Fruit fly (Drosophila melanogaster): ENCODE data around the gene CG12054.

CG12054 gene

dm6 chr3R:31241109-31241508 is 20.6 kb downstream of the CG12054 start:
- TF ChIP-seq Pif1A (GFP tag; optimal IDR thresholded peaks at IDR 0.05), result no peak
- no peak for TF ChIP-seq Pif1B (GFP tag; optimal IDR thresholded peaks at IDR 0.05)
- no peak for TF ChIP-seq CG34367 (tag; optimal IDR thresholded peaks at IDR 0.05)
- TF ChIP-seq CG10348 (GFP tag; IDR thresholded peaks at IDR 0.05), result no peak
- no peak for TF ChIP-seq Snoo (tag; optimal IDR thresholded peaks at IDR 0.05)
- TF ChIP-seq CG17806 (tag; optimal IDR thresholded peaks at IDR 0.05), result no peak
- TF ChIP-seq fd96Ca (GFP tag; IDR thresholded peaks at IDR 0.05), result no peak
- TF ChIP-seq CG14655 (GFP tag; optimal IDR thresholded peaks at IDR 0.05), result no peak
- TF ChIP-seq CG9948 (tag; optimal IDR thresholded peaks at IDR 0.05), result no peak
- TF ChIP-seq rn (GFP tag; IDR thresholded peaks at IDR 0.05), result no peak
- no peak for TF ChIP-seq CG12605 (GFP tag; IDR thresholded peaks at IDR 0.05)

DNA sequence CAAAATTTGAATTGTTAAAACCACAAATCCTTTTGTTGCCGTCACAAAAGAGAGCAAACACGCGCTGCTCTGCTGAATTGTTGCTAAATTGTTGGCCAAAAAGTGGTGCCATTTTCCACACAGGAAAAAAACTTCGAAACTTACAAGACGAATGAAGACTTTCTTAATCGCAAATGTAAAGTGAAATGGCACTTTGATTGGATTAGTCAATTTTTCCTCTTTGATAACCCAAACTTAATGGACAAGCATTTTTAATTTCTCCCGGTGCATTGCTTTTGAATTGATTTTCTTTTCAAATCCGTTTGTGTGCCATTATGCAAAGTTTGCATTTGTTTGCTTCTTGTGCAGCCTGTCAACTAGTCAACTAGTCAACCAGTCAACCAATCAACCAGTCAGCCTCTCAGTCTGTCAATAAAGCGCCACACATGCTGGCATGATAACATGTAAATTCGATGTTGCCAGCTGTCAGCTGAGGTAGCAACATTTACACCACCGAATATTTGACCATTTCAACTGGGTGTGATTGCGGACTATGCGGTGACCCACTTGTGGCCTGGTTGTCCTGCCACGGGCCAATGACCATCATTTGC is 22.7 kb downstream of the CG12054 start:
- peak; percentile 75 for TF ChIP-seq CG32121 (GFP tag; IDR thresholded peaks at IDR 0.05)
- no peak for TF ChIP-seq Snoo (tag; optimal IDR thresholded peaks at IDR 0.05)
- TF ChIP-seq EcR (GFP tag; optimal IDR thresholded peaks at IDR 0.05), result no peak
- no peak for TF ChIP-seq CG34367 (tag; optimal IDR thresholded peaks at IDR 0.05)
- TF ChIP-seq Pif1B (GFP tag; optimal IDR thresholded peaks at IDR 0.05), result no peak
- peak; percentile 30; the same call in 1 of the 2 replicates for TF ChIP-seq CG12605 (GFP tag; IDR thresholded peaks at IDR 0.05)
- TF ChIP-seq gl (tag; optimal IDR thresholded peaks at IDR 0.05), result no peak
- no peak for TF ChIP-seq D1 (tag; optimal IDR thresholded peaks at IDR 0.05)
- peak; percentile 10 for TF ChIP-seq Pif1A (GFP tag; optimal IDR thresholded peaks at IDR 0.05)
- TF ChIP-seq CG10348 (GFP tag; IDR thresholded peaks at IDR 0.05), result no peak
- TF ChIP-seq CG13204 (GFP tag; optimal IDR thresholded peaks at IDR 0.05), result no peak
- peak; percentile 78 for TF ChIP-seq fd96Ca (GFP tag; IDR thresholded peaks at IDR 0.05)
- no peak for TF ChIP-seq CG14655 (GFP tag; optimal IDR thresholded peaks at IDR 0.05)
- no peak for TF ChIP-seq CG9948 (tag; optimal IDR thresholded peaks at IDR 0.05)
- no peak for TF ChIP-seq CG8159 (tag; optimal IDR thresholded peaks at IDR 0.05)
- peak; percentile 83 for TF ChIP-seq CG4496 (GFP tag; IDR thresholded peaks at IDR 0.05)
- no peak for TF ChIP-seq CG15710 (tag; optimal IDR thresholded peaks at IDR 0.05)
- TF ChIP-seq CG8301 (tag; optimal IDR thresholded peaks at IDR 0.05), result no peak
- TF ChIP-seq Ets98B (GFP tag; IDR thresholded peaks at IDR 0.05), result peak; percentile 80
- no peak for TF ChIP-seq rn (GFP tag; IDR thresholded peaks at IDR 0.05)
- TF ChIP-seq CG17806 (tag; optimal IDR thresholded peaks at IDR 0.05), result no peak

DNA sequence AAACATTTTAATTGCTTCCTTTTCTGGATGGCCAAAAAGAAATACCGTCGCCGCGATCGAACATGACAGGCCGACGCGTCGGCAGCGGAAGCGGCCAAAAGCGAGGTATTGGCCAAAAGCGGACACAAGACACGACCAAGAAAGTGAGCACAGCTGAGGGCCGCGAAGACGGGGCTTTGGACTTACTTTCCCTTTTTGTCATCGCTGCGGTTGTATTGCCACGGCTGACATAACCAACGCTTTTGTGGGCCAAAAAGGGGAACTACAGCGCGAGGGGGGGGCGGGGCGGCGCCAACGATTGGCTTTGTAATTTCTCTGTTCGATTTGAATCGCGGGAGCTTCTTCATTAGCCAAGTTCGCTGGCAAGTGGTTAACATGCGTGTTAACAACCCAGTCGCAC is 25.3 kb downstream of the CG12054 start:
- TF ChIP-seq Pif1A (GFP tag; optimal IDR thresholded peaks at IDR 0.05) (no peak), CG34367 (tag; optimal IDR thresholded peaks at IDR 0.05) (no peak), CG15710 (tag; optimal IDR thresholded peaks at IDR 0.05) (no peak), CG8301 (tag; optimal IDR thresholded peaks at IDR 0.05) (no peak)

- TF ChIP-seq Pif1B (GFP tag; optimal IDR thresholded peaks at IDR 0.05), result peak; percentile 60
- TF ChIP-seq Pif1A (GFP tag; optimal IDR thresholded peaks at IDR 0.05), result peak; percentile 58
- TF ChIP-seq fd96Ca (GFP tag; IDR thresholded peaks at IDR 0.05), result peak; percentile 65; the same call in 2 of the 3 replicates
- TF ChIP-seq CG32121 (GFP tag; IDR thresholded peaks at IDR 0.05), result peak; percentile 22; the same call in 1 of the 2 replicates
- no peak for TF ChIP-seq CG34367 (tag; optimal IDR thresholded peaks at IDR 0.05)
- no peak for TF ChIP-seq CG15710 (tag; optimal IDR thresholded peaks at IDR 0.05)
- peak; percentile 52 for TF ChIP-seq CG8301 (tag; optimal IDR thresholded peaks at IDR 0.05)
- TF ChIP-seq CG12605 (GFP tag; IDR thresholded peaks at IDR 0.05), result no peak
- peak; percentile 40; the same call in 1 of the 2 replicates for TF ChIP-seq Ets98B (GFP tag; IDR thresholded peaks at IDR 0.05)
- TF ChIP-seq gl (tag; optimal IDR thresholded peaks at IDR 0.05), result no peak
- TF ChIP-seq Snoo (tag; optimal IDR thresholded peaks at IDR 0.05), result peak; percentile 74
- TF ChIP-seq CG14655 (GFP tag; optimal IDR thresholded peaks at IDR 0.05), result peak; percentile 15
- peak; percentile 58; the same call in 2 of the 3 replicates for TF ChIP-seq CG4496 (GFP tag; IDR thresholded peaks at IDR 0.05)
- TF ChIP-seq rn (GFP tag; IDR thresholded peaks at IDR 0.05), result no peak
These were observed 26.9 kb downstream of the CG12054 start for dm6 chr3R:31247281-31247995.

DNA sequence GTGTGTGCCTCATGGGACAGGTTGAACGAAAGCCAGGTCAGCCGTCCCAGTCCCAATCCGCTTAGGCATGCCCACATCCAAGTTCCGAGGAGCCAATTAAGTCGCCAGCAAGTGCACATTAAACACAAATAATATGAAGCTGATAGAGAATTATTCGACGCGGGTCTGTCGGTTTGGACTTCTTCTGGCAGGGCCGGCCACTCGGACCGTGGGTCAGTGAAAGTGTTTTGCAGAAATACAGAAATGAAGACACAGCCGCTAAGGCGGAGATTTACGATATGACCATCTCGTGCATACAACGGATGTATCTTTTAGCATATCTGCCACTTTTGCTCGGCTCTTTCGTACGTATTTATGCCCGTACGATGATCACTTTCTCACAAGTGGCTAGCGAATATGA is 27.7 kb downstream of the CG12054 start:
- TF ChIP-seq D1 (tag; optimal IDR thresholded peaks at IDR 0.05) (no peak), CG4496 (GFP tag; IDR thresholded peaks at IDR 0.05) (no peak), Snoo (tag; optimal IDR thresholded peaks at IDR 0.05) (no peak), CG15710 (tag; optimal IDR thresholded peaks at IDR 0.05) (no peak), CG8159 (tag; optimal IDR thresholded peaks at IDR 0.05) (no peak), rn (GFP tag; IDR thresholded peaks at IDR 0.05) (no peak), fd96Ca (GFP tag; IDR thresholded peaks at IDR 0.05) (no peak), CG17806 (tag; optimal IDR thresholded peaks at IDR 0.05) (no peak), CG32121 (GFP tag; IDR thresholded peaks at IDR 0.05) (no peak), CG14655 (GFP tag; optimal IDR thresholded peaks at IDR 0.05) (no peak), Pif1A (GFP tag; optimal IDR thresholded peaks at IDR 0.05) (no peak), CG8301 (tag; optimal IDR thresholded peaks at IDR 0.05) (no peak), CG9948 (tag; optimal IDR thresholded peaks at IDR 0.05) (no peak), CG12605 (GFP tag; IDR thresholded peaks at IDR 0.05) (no peak), Ets98B (GFP tag; IDR thresholded peaks at IDR 0.05) (no peak)
